Fruit fly (Drosophila melanogaster) whole organism, embryonic: ENCODE measurements around the gene Mfe2.

Experiments used
- Ada2b ChIP-seq: fragments of 200-800 bp; sonication (Bioruptor generic); IDR thresholded peaks from 2 replicates; pipeline ENCODE4 v1.3.6; 2022; ENCODE audit warnings: missing biosample characterization, missing genetic modification characterization
- Antp ChIP-seq: fragments of 200-800 bp; sonication (Bioruptor generic); optimal IDR thresholded peaks from 3 replicates; lab custom pipeline; 2016; ENCODE audit warnings: missing biosample characterization, missing genetic modification characterization
- Blimp-1 ChIP-seq: fragments of 200-800 bp; sonication (Bioruptor generic); optimal IDR thresholded peaks from 3 replicates; lab custom pipeline; 2018; ENCODE audit warnings: missing biosample characterization, missing genetic modification characterization, mild to moderate bottlenecking, moderate library complexity, missing genetic modification reagents
- CG1024 ChIP-seq: fragments of 200-800 bp; sonication (Bioruptor generic); IDR thresholded peaks from 2 replicates; pipeline ENCODE4 v1.3.6; 2022; ENCODE audit warnings: missing biosample characterization, missing genetic modification characterization
- CG10274 ChIP-seq: fragments of 200-800 bp; sonication (Bioruptor generic); optimal IDR thresholded peaks from 3 replicates; lab custom pipeline; 2017; ENCODE audit warnings: missing biosample characterization, mild to moderate bottlenecking, missing genetic modification characterization
- CG10979 ChIP-seq: fragments of 200-800 bp; sonication (Bioruptor generic); optimal IDR thresholded peaks from 2 replicates; lab custom pipeline; 2018; ENCODE audit warnings: missing biosample characterization, mild to moderate bottlenecking, missing genetic modification characterization, moderate library complexity
- CG11504 ChIP-seq: fragments of 200-800 bp; sonication (Bioruptor generic); optimal IDR thresholded peaks from 3 replicates; lab custom pipeline; 2019; ENCODE audit warnings: missing biosample characterization, mild to moderate bottlenecking, missing genetic modification characterization, moderate library complexity
- CG12236 ChIP-seq: fragments of 200-800 bp; sonication (Bioruptor generic); optimal IDR thresholded peaks from 2 replicates; lab custom pipeline; 2016; ENCODE audit warnings: missing biosample characterization, missing genetic modification characterization
- CG17802 ChIP-seq: fragments of 200-800 bp; sonication (Bioruptor generic); optimal IDR thresholded peaks from 2 replicates; lab custom pipeline; 2018; ENCODE audit warnings: missing biosample characterization, mild to moderate bottlenecking, missing genetic modification characterization, moderate library complexity
- CG3281 ChIP-seq: fragments of 200-800 bp; sonication (Bioruptor generic); optimal IDR thresholded peaks from 3 replicates; lab custom pipeline; 2017; ENCODE audit warnings: missing biosample characterization, mild to moderate bottlenecking, missing genetic modification characterization
- CG3407 ChIP-seq: fragments of 200-800 bp; sonication (Bioruptor generic); optimal IDR thresholded peaks from 2 replicates; lab custom pipeline; 2018; ENCODE audit warnings: missing biosample characterization, mild to moderate bottlenecking, missing genetic modification characterization
- CG6813 ChIP-seq: fragments of 200-800 bp; sonication (Bioruptor generic); optimal IDR thresholded peaks from 2 replicates; lab custom pipeline; 2017; ENCODE audit warnings: missing biosample characterization, missing genetic modification characterization, mild to moderate bottlenecking, moderate library complexity, missing genetic modification reagents
- CG7786 ChIP-seq: fragments of 200-800 bp; sonication (Bioruptor generic); optimal IDR thresholded peaks from 2 replicates; lab custom pipeline; 2016; ENCODE audit warnings: missing biosample characterization, missing genetic modification characterization
- CG8765 ChIP-seq: fragments of 200-800 bp; sonication (Bioruptor generic); IDR thresholded peaks from 2 replicates; pipeline ENCODE4 v1.3.6; 2022; ENCODE audit warnings: missing biosample characterization, missing genetic modification characterization
- CG9932 ChIP-seq: fragments of 200-800 bp; sonication (Bioruptor generic); IDR thresholded peaks from 2 replicates; pipeline ENCODE4 v1.3.6; 2022; ENCODE audit warnings: missing biosample characterization, missing genetic modification characterization
- Chrac-16 ChIP-seq: fragments of 200-800 bp; sonication (Bioruptor generic); optimal IDR thresholded peaks from 3 replicates; lab custom pipeline; 2016; ENCODE audit warnings: missing biosample characterization, missing genetic modification characterization
- CkIIα-i1 ChIP-seq: fragments of 200-800 bp; sonication (Bioruptor generic); IDR thresholded peaks from 2 replicates; pipeline ENCODE4 v1.3.6; 2022; ENCODE audit warnings: missing biosample characterization, missing genetic modification characterization
- Doc3 ChIP-seq: fragments of 200-800 bp; sonication (Bioruptor generic); IDR thresholded peaks from 3 replicates; pipeline ENCODE4 v1.3.6; 2022; ENCODE audit warnings: missing biosample characterization, missing genetic modification characterization; ENCODE audit not compliant: partially characterized antibody
- Dref ChIP-seq: fragments of 200-800 bp; sonication (Bioruptor generic); IDR thresholded peaks from 2 replicates; pipeline ENCODE4 v1.3.6; 2022; ENCODE audit warnings: missing biosample characterization, missing genetic modification characterization
- Drgx ChIP-seq: fragments of 200-800 bp; sonication (Bioruptor generic); IDR thresholded peaks from 2 replicates; pipeline ENCODE4 v1.3.6; 2022; ENCODE audit warnings: missing biosample characterization, missing genetic modification characterization
- E2f1 ChIP-seq: fragments of 200-800 bp; sonication (Bioruptor generic); IDR thresholded peaks from 2 replicates; pipeline ENCODE4 v1.3.6; 2022; ENCODE audit warnings: missing biosample characterization, missing genetic modification characterization
- Hand ChIP-seq: fragments of 200-800 bp; sonication (Bioruptor generic); optimal IDR thresholded peaks from 2 replicates; lab custom pipeline; 2017; ENCODE audit warnings: mild to moderate bottlenecking, missing biosample characterization, missing genetic modification reagents, missing genetic modification characterization
- Hr78 ChIP-seq, 2 experiments: fragments of 200-800 bp in 1 of 2; fragments of >200 bp in 1 of 2; sonication (Bioruptor generic) in 1 of 2; optimal IDR thresholded peaks; 2 replicates each; lab custom pipeline; 2017 to 2019; ENCODE audit warnings: missing biosample characterization in 2 of 2, missing genetic modification characterization in 2 of 2, mild to moderate bottlenecking in 1 of 2, moderate library complexity in 1 of 2
- Rfx ChIP-seq: fragments of 200-800 bp; sonication (Bioruptor generic); IDR thresholded peaks from 2 replicates; pipeline ENCODE4 v1.3.6; 2022; ENCODE audit warnings: missing biosample characterization, missing genetic modification characterization
- Rx ChIP-seq: fragments of 200-800 bp; sonication (Bioruptor generic); IDR thresholded peaks from 2 replicates; pipeline ENCODE4 v1.3.6; 2022; ENCODE audit warnings: missing biosample characterization, missing genetic modification characterization
- Sox100B ChIP-seq: fragments of 200-800 bp; sonication (Bioruptor generic); optimal IDR thresholded peaks from 3 replicates; lab custom pipeline; 2018; ENCODE audit warnings: missing biosample characterization, mild to moderate bottlenecking, missing genetic modification characterization
- YL-1 ChIP-seq: fragments of 200-800 bp; sonication (Bioruptor generic); optimal IDR thresholded peaks from 3 replicates; lab custom pipeline; 2017; ENCODE audit warnings: missing biosample characterization, mild to moderate bottlenecking, missing genetic modification characterization
- bbx ChIP-seq: fragments of 200-800 bp; sonication (Bioruptor generic); IDR thresholded peaks from 2 replicates; pipeline ENCODE4 v1.3.6; 2022; ENCODE audit warnings: missing biosample characterization, missing genetic modification characterization; ENCODE audit not compliant: partially characterized antibody
- btn ChIP-seq: fragments of 200-800 bp; sonication (Bioruptor generic); optimal IDR thresholded peaks from 2 replicates; lab custom pipeline; 2016; ENCODE audit warnings: missing biosample characterization, missing genetic modification characterization
- da ChIP-seq: fragments of 200-800 bp; sonication (Bioruptor generic); optimal IDR thresholded peaks from 2 replicates; lab custom pipeline; 2016; ENCODE audit warnings: missing biosample characterization, missing genetic modification characterization
- danr ChIP-seq: fragments of 200-800 bp; sonication (Bioruptor generic); IDR thresholded peaks from 2 replicates; pipeline ENCODE4 v1.3.6; 2022; ENCODE audit warnings: missing biosample characterization, missing genetic modification characterization
- eyg ChIP-seq: fragments of 200-800 bp; sonication (Bioruptor generic); optimal IDR thresholded peaks from 3 replicates; lab custom pipeline; 2016; ENCODE audit warnings: missing biosample characterization, missing genetic modification characterization
- gfzf ChIP-seq: fragments of 200-800 bp; sonication (Bioruptor generic); optimal IDR thresholded peaks from 2 replicates; lab custom pipeline; 2016; ENCODE audit warnings: missing biosample characterization, mild to moderate bottlenecking, missing genetic modification characterization, moderate library complexity
- grau ChIP-seq: fragments of 200-800 bp; optimal IDR thresholded peaks from 3 replicates; lab custom pipeline; 2019; ENCODE audit warnings: missing biosample characterization, mild to moderate bottlenecking, missing genetic modification characterization, moderate library complexity
- grn ChIP-seq: fragments of 200-800 bp; sonication (Bioruptor generic); optimal IDR thresholded peaks from 3 replicates; lab custom pipeline; 2017; ENCODE audit warnings: missing biosample characterization, missing genetic modification characterization
- hb ChIP-seq: fragments of 200-800 bp; sonication (Bioruptor generic); IDR thresholded peaks from 3 replicates; pipeline ENCODE4 v1.3.6; 2022; ENCODE audit warnings: missing biosample characterization, missing genetic modification characterization; ENCODE audit not compliant: partially characterized antibody
- ken ChIP-seq: fragments of 200-800 bp; sonication (Bioruptor generic); IDR thresholded peaks from 3 replicates; pipeline ENCODE4 v1.3.6; 2022; ENCODE audit warnings: missing biosample characterization, missing genetic modification characterization
- mam ChIP-seq: fragments of 200-800 bp; sonication (Bioruptor generic); optimal IDR thresholded peaks from 3 replicates; lab custom pipeline; 2016; ENCODE audit warnings: missing biosample characterization, missing genetic modification characterization
- onecut ChIP-seq: fragments of 200-800 bp; sonication (Bioruptor generic); IDR thresholded peaks from 2 replicates; pipeline ENCODE4 v1.3.6; 2022; ENCODE audit warnings: missing biosample characterization, missing genetic modification characterization
- otp ChIP-seq: fragments of 200-800 bp; sonication (Bioruptor generic); IDR thresholded peaks from 3 replicates; pipeline ENCODE4, ENCODE4 v1.3.6; 2022; ENCODE audit warnings: missing biosample characterization, missing genetic modification characterization
- pan ChIP-seq, 4 experiments: fragments of >200 bp in 3 of 4; fragments of 200-800 bp in 1 of 4; sonication (Bioruptor generic) in 1 of 4; optimal IDR thresholded peaks in 3 of 4; IDR thresholded peaks in 1 of 4; 2 replicates each; pipeline versions ENCODE4 v1.3.6 to Lab custom; 2017 to 2022; ENCODE audit warnings: missing biosample characterization in 2 of 4, missing genetic modification characterization in 2 of 4, mixed read lengths in 1 of 4
- sim ChIP-seq: fragments of 200-800 bp; sonication (Bioruptor generic); IDR thresholded peaks from 2 replicates; pipeline ENCODE4 v1.3.6; 2022; ENCODE audit warnings: missing biosample characterization, missing genetic modification characterization
- sima ChIP-seq: fragments of 200-800 bp; sonication (Bioruptor generic); optimal IDR thresholded peaks from 2 replicates; lab custom pipeline; 2016; ENCODE audit warnings: missing biosample characterization, missing genetic modification characterization
- tll ChIP-seq, 2 experiments: fragments of 200-800 bp in 1 of 2; fragments of >200 bp in 1 of 2; sonication (Bioruptor generic) in 1 of 2; optimal IDR thresholded peaks; 2 replicates each; lab custom pipeline; 2017 to 2019; ENCODE audit warnings: missing biosample characterization in 2 of 2, missing genetic modification characterization in 2 of 2, mild to moderate bottlenecking in 1 of 2, moderate library complexity in 1 of 2
- toy ChIP-seq: fragments of 200-800 bp; sonication (Bioruptor generic); IDR thresholded peaks from 2 replicates; pipeline ENCODE4 v1.3.6; 2022; ENCODE audit warnings: missing biosample characterization, missing genetic modification characterization
- tx ChIP-seq: fragments of 200-800 bp; sonication (Bioruptor generic); optimal IDR thresholded peaks from 2 replicates; lab custom pipeline; 2016; ENCODE audit warnings: missing biosample characterization, missing genetic modification characterization
- wdn ChIP-seq: fragments of 200-800 bp; sonication (Bioruptor generic); IDR thresholded peaks from 2 replicates; pipeline ENCODE4 v1.3.6; 2022; ENCODE audit warnings: missing biosample characterization, missing genetic modification characterization
- wor ChIP-seq: fragments of 200-800 bp; sonication (Bioruptor generic); IDR thresholded peaks from 2 replicates; pipeline ENCODE4 v1.3.6; 2022; ENCODE audit warnings: missing biosample characterization, missing genetic modification characterization
- zen ChIP-seq: fragments of 200-800 bp; sonication (Bioruptor generic); optimal IDR thresholded peaks from 3 replicates; lab custom pipeline; 2018; ENCODE audit warnings: missing biosample characterization, mild to moderate bottlenecking, missing genetic modification characterization, moderate library complexity
- zen2 ChIP-seq: fragments of 200-800 bp; sonication (Bioruptor generic); IDR thresholded peaks from 3 replicates; pipeline ENCODE4 v1.3.6; 2022; ENCODE audit warnings: missing biosample characterization, missing genetic modification characterization; ENCODE audit not compliant: partially characterized antibody

Mfe2 gene

dm6 chrX:16286083-16286666, 15.4 kb downstream of the Mfe2 start, which contains the start of gene UQCR-14 (continued):
- no peak for TF ChIP-seq CG6813 (GFP tag; lab: Kevin White, UChicago)
- peak; percentile 32 for TF ChIP-seq CG10979 (tag; lab: Kevin White, UChicago)
- TF ChIP-seq CG3281 (GFP tag; lab: Kevin White, UChicago) = peak; percentile 46
- no peak for TF ChIP-seq btn (GFP tag; lab: Kevin White, UChicago)
- TF ChIP-seq E2f1 (GFP tag; lab: Robert Waterston, UW) = no peak
- TF ChIP-seq CkIIα-i1 = no peak
- peak; percentile 7 for TF ChIP-seq grn (GFP tag; lab: Kevin White, UChicago)
- TF ChIP-seq Sox100B = no peak
- TF ChIP-seq CG7786 (GFP tag; lab: Kevin White, UChicago) = no peak
- TF ChIP-seq bbx = peak; percentile 99
- peak; percentile 53 for TF ChIP-seq gfzf (GFP tag; lab: Kevin White, UChicago)
- no peak for TF ChIP-seq Ada2b (GFP tag; lab: Robert Waterston, UW)
- no peak for TF ChIP-seq Antp (GFP tag; lab: Kevin White, UChicago)
- no peak for TF ChIP-seq CG11504 (tag; lab: Kevin White, UChicago)
- no peak for TF ChIP-seq wdn
- TF ChIP-seq pan (optimal IDR thresholded peaks at IDR 0.05; lab: Kevin White, UChicago) = no peak
- peak in 1 of 2 experiments; percentile 8 for TF ChIP-seq pan (GFP tag; optimal IDR thresholded peaks at IDR 0.05 in 1 of 2, IDR thresholded peaks at IDR 0.05 in 1 of 2)
- TF ChIP-seq grau (tag; lab: Kevin White, UChicago) = peak; percentile 53
- TF ChIP-seq zen2 (GFP tag; lab: Robert Waterston, UW) = peak; percentile 91; the same call in 2 of the 3 replicates
- TF ChIP-seq CG9932 (GFP tag; lab: Robert Waterston, UW) = peak; percentile 74
- TF ChIP-seq toy = no peak
- no peak for TF ChIP-seq tx (GFP tag; lab: Kevin White, UChicago)
- TF ChIP-seq Blimp-1 = no peak
- peak; percentile 19; the same call in 1 of the 2 replicates for TF ChIP-seq onecut (GFP tag; lab: Robert Waterston, UW)
- TF ChIP-seq tll (GFP tag; optimal IDR thresholded peaks at IDR 0.05; lab: Kevin White, UChicago) = no peak
- TF ChIP-seq otp (GFP tag; lab: Robert Waterston, UW) = no peak
- peak; percentile 43 for TF ChIP-seq mam (GFP tag; lab: Kevin White, UChicago)
- TF ChIP-seq CG17802 = peak; percentile 22
- TF ChIP-seq Hand (GFP tag; lab: Kevin White, UChicago) = no peak
- no peak for TF ChIP-seq CG3407 (GFP tag; lab: Kevin White, UChicago)
- TF ChIP-seq danr (GFP tag; lab: Robert Waterston, UW) = no peak
- no peak for TF ChIP-seq CG12236 (GFP tag; lab: Kevin White, UChicago)
- no peak for TF ChIP-seq sima
- no peak for TF ChIP-seq CG8765
- peak; percentile 61 for TF ChIP-seq Rfx (GFP tag; lab: Robert Waterston, UW)
- TF ChIP-seq Dref (GFP tag; lab: Robert Waterston, UW) = peak; percentile 99
- TF ChIP-seq wor (GFP tag; lab: Robert Waterston, UW) = no peak
- TF ChIP-seq sim (GFP tag; lab: Robert Waterston, UW) = no peak
- TF ChIP-seq ken (GFP tag; lab: Robert Waterston, UW) = no peak
- TF ChIP-seq YL-1 = peak; percentile 82
- TF ChIP-seq Drgx (GFP tag; lab: Robert Waterston, UW) = no peak
- peak; percentile 89 for TF ChIP-seq Doc3 (GFP tag; lab: Robert Waterston, UW)
- no peak for TF ChIP-seq da
- TF ChIP-seq CG1024 (GFP tag; lab: Robert Waterston, UW) = no peak
- TF ChIP-seq CG10274 (GFP tag; lab: Kevin White, UChicago) = no peak
- peak; percentile 9 for TF ChIP-seq Chrac-16 (GFP tag; lab: Kevin White, UChicago)
- no peak for TF ChIP-seq eyg
- no peak for TF ChIP-seq Rx
- TF ChIP-seq hb = peak; percentile 97
- no peak for TF ChIP-seq Hr78 (GFP tag; optimal IDR thresholded peaks at IDR 0.05; lab: Kevin White, UChicago)
- TF ChIP-seq zen (tag; lab: Kevin White, UChicago) = peak; percentile 5
